Fruit fly (Drosophila melanogaster) whole organism, prepupa: ENCODE results near the gene Rab14.

Experiments
- Blimp-1 ChIP-seq: fragments of 200-800 bp; sonication (Bioruptor generic); optimal IDR thresholded peaks from 3 replicates; lab custom pipeline; 2017; ENCODE audit warnings: missing biosample characterization, missing genetic modification characterization, mild to moderate bottlenecking, moderate library complexity, missing genetic modification reagents
- CG11902 ChIP-seq: fragments of 200-800 bp; sonication (Bioruptor generic); optimal IDR thresholded peaks from 3 replicates; lab custom pipeline; 2016; ENCODE audit warnings: missing biosample characterization, missing genetic modification characterization
- Sox14 ChIP-seq: fragments of 200-800 bp; sonication (Bioruptor generic); optimal IDR thresholded peaks from 3 replicates; lab custom pipeline; 2016; ENCODE audit warnings: missing biosample characterization, missing genetic modification characterization

DNA sequence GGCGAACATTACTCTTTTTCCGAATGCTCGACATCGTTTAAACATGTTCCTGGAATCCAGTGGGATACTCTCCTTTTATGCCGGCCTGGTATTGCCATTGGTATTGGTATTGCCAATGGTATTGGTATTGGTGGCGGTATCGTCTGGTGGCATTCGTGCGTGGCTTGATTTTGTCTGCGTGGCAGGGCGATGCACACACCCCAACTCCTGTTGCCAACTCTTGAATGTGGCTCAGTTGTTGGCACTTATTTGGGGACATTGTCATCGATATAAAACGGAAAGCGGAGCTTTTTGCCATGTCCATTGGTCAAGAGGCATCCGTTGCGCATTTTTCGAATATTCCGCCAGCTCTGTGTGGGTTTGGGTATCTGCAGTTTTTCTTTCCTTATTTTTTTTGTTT is 26.9 kb downstream of the Rab14 start:
- no peak for TF ChIP-seq Sox14 (GFP tag; lab: Kevin White, UChicago)
- TF ChIP-seq Blimp-1 = no peak
- no peak for TF ChIP-seq CG11902 (GFP tag; lab: Kevin White, UChicago)
